Worm (Caenorhabditis elegans): ENCODE data around the gene hst-3.2.

DNA sequence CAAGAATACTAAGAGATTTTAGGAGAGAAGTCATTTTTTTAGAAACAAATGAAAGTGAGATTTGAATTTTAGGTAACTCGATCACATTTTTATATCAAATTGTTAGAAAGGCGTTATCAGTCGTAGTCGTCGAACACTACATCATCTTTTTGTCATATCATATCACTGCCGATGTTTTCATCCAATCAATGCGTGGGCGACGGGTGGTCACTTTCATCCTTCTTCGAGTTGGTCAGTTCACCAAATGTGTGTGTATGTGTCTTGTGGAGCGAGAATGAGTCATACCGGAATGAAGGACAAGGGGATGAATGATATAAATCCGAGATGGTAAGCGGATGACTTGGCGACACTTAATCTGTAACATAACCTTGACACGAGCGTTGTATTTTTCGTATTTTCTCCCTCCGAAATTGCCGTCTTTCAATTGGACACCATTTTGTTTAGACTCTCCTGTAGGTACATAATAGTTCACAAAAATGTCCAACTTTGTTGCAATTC, 22.8 kb upstream of the hst-3.2 start, which contains the start of the genes Y41G9A.10 and Y41G9A.5:
- TF ChIP-seq W03F9.2 (tag; optimal IDR thresholded peaks at IDR 0.05) (no peak), him-1 (tag; optimal IDR thresholded peaks at IDR 0.05) (no peak), dao-5 (tag; optimal IDR thresholded peaks at IDR 0.05) (no peak)
